Fruit fly (Drosophila melanogaster): Measurements from ENCODE around the gene Xe7.

Xe7 gene

DNA sequence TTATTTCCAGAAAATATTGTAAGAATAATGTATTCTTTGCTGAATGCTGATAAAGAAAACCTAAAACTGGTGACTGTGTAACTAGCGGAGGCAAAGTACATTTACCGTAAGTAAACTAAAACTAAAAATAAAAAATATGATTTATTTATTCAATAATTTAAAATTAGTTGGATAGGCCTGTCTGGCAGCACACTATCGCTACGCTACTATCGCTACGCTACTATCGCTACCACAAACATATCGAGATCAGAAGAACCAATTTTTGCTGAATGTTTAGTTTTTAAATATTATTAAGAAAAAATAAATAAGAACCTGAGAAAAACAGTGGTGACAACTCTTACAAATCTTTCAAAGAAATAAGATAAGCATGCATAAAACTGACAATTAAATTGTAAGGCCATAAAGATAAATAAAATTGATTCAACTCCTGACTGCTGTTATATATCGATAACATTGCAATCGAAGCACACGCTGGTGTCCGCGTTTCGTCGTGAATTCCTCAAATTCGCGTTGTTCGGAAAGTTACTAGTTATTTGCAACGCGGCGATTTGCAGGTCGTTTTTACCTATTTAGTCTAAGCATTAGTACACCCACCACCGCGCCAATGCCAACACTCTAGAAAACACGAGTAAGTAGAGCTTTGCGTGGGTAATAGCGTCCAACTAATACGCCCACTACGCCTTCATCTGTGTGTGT, 8.8 kb downstream of the Xe7 start, which contains the start of gene Wdr33:
Gene Wdr33 (plus strand): TSS at position 438 of the 696 bp plus-strand sequence.
- TF ChIP-seq CG8478 (optimal IDR thresholded peaks at IDR 0.05) = no peak
- no peak for TF ChIP-seq Dll (optimal IDR thresholded peaks at IDR 0.05)
- no peak for TF ChIP-seq pan (optimal IDR thresholded peaks at IDR 0.05)
- TF ChIP-seq EcR (GFP tag; optimal IDR thresholded peaks at IDR 0.05) = no peak
- no peak for TF ChIP-seq usp (GFP tag; optimal IDR thresholded peaks at IDR 0.05)
- TF ChIP-seq psq (optimal IDR thresholded peaks at IDR 0.05) = no peak

DNA sequence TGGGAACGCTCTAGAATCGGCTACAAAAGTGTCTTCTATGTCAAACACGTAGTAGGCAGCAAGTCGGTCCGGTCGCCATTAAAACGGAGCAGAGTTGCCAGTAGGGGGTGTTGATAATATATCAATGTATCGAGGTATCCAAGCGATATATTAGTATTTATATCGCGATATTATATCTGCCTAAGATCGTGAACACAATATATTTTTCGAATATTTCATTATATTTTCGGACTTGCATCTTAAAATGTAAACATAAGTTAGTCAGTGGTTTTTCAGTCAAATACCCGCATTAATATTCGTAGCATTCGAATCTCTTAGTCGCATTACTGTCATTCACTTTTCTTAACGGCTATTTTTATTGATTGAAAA, 9.3 kb downstream of the Xe7 start, which contains the start of gene CG2182:
Gene CG2182 (minus strand): TSS at position 84 of the 369 bp plus-strand sequence.
- no peak for TF ChIP-seq psq (optimal IDR thresholded peaks at IDR 0.05)

DNA sequence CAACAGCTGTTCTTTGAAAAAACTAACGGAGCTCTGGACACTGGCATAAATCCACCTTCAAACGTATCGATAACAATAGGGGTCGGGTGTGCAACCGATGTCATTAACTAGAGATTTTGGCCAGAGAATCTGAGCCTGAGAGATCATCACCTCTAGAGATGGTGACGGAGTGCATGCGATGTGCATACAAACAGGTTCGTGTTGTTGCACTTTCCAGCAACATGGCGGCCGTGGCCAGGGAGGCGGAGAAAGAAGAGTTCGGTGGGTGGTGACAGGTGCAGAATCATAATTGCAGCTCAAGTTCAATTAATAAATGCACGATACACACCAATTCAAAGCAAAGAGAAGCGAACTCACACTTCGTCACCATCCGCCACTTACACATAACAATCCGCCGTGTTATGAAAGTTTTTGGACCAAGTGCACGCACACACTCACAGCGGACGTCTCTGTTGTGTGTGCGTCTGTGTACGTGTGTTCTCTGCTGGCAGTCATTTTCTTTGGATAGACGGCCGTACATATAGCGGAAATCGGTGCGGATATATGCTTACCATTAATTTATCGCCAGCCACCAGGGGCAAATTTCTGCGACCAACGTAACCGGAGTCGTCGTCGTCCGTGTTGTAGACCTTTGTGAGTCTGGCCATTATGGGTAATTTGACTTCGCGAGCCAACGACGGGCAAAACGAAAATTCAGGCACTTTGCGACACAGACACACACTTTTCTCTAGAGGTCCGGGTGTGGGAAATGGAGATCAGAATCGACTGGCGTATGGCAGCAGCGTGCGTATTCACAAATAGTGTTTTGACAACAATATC, 9.9 kb downstream of the Xe7 start:
- TF ChIP-seq psq (optimal IDR thresholded peaks at IDR 0.05) = no peak
- no peak for TF ChIP-seq EcR (GFP tag; optimal IDR thresholded peaks at IDR 0.05)
- no peak for TF ChIP-seq CG8478 (optimal IDR thresholded peaks at IDR 0.05)
- no peak for TF ChIP-seq pan (optimal IDR thresholded peaks at IDR 0.05)
- TF ChIP-seq Dll (optimal IDR thresholded peaks at IDR 0.05) = no peak
- no peak for TF ChIP-seq usp (GFP tag; optimal IDR thresholded peaks at IDR 0.05)

DNA sequence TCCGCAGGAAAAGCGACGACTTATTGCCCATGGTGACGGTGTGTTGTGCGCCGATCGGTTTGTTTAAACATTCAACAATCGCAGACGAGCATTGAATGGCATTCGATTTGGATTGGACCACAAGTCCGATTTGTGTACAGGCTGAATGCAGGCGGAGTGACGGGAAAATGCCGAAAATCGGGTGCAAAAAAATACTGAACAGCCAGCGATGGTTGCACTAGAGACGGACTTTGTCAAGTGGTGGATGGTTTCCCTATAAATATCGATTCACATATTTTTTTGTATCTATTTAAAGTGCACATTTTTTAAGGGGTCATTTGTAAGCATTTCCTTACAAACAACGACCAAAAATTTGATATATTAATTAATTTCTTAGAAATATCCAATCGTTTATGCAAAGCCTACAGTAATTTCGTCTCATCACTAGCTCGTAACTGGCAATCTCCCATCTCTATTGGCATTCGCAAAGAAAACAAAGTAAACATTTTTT, 14.4 kb downstream of the Xe7 start, which contains the start of the genes elm and MED27:
Gene elm (minus strand): TSS at position 170 of the 490 bp plus-strand sequence.
Gene MED27 (plus strand): TSS at position 448 of the 490 bp plus-strand sequence.
- TF ChIP-seq Dll (optimal IDR thresholded peaks at IDR 0.05) (no peak), pan (optimal IDR thresholded peaks at IDR 0.05) (no peak), EcR (GFP tag; optimal IDR thresholded peaks at IDR 0.05) (no peak), CG8478 (optimal IDR thresholded peaks at IDR 0.05) (no peak), usp (GFP tag; optimal IDR thresholded peaks at IDR 0.05) (no peak), psq (optimal IDR thresholded peaks at IDR 0.05) (no peak)

DNA sequence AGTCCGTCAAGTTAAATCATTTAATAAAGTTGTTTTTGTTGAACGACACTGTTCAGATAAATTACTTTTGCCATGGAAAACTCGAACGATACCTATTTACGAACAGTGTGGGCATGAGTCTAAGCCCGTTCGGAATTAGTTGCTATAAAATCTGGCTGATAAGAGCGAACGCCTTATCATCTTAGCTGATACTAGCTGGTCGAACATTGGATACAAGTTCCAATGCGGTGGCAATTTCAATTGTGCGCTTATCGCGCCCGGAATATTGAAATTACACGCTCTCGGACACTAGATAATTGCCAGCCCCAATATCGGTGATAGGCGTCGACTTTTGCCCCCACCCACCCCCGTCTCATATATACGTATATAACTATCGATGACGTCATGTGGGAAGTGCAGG, 15.2 kb downstream of the Xe7 start:
- TF ChIP-seq usp (GFP tag; optimal IDR thresholded peaks at IDR 0.05) = no peak
- TF ChIP-seq psq (optimal IDR thresholded peaks at IDR 0.05) = no peak
- no peak for TF ChIP-seq EcR (GFP tag; optimal IDR thresholded peaks at IDR 0.05)
- no peak for TF ChIP-seq CG8478 (optimal IDR thresholded peaks at IDR 0.05)

DNA sequence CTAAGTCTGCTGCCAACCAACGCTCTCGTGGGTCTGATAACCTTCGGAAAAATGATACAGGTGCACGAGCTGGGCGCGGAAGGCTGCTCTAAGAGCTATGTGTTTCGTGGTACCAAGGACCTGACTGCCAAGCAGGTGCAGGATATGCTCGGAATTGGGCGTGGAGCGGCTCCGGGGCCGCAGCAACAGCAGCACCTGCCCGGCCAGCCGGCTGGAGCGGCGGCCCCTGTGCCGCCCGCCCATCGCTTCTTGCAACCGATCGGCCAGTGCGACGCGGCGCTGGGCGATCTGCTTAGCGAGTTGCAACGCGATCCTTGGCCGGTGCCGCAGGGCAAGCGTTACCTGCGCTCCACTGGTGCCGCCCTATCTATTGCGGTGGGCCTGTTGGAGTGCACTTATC, 19.2 kb downstream of the Xe7 start:
- TF ChIP-seq CG8478 (optimal IDR thresholded peaks at IDR 0.05) (no peak), pan (optimal IDR thresholded peaks at IDR 0.05) (no peak), usp (GFP tag; optimal IDR thresholded peaks at IDR 0.05) (no peak), Dll (optimal IDR thresholded peaks at IDR 0.05) (no peak), EcR (GFP tag; optimal IDR thresholded peaks at IDR 0.05) (no peak), psq (optimal IDR thresholded peaks at IDR 0.05) (no peak)

DNA sequence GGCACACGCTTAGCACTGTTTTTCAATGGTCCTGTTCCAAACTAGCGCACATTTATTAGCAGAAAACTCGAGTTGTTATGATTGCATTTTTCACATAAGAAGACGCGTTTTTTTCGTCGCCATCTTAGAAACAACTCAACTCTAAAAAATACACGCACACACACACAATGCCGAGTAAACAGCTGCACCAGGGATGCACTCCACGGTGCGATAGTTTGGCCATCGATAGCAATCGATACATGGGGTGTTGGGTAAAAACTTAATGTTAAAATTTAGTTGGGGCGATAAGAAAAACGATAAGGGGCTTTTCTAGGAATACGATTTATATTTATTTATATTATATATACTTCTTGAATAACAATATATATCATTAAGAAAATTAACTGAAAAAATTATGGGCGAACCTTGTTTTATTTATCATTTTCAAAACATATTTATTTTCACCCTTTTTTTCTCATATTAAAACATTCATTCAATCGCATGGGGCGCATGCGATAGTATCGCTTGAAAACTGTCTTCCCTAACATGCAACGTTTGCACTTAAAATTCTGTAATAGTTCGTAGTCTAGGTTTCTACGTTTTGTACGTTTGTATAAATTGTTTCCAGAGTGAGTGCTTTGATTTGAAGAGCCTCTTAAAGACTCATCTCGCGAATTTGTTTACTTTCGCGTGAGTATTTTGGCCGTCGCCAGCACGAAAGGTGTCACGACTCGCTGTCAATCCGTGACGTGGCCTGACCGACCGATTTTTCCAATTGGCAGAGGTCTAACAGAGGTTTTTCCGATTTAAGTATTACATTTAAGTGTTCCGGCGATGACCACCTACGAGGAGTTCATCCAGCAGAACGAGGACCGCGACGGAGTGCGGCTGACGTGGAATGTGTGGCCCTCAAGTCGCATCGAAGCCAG, 20.3 kb downstream of the Xe7 start, which contains the start of the genes MTA1-like and Sec23:
Gene MTA1-like (minus strand): TSS at position 170 of the 908 bp plus-strand sequence.
Gene Sec23 (plus strand): TSS at position 497 of the 908 bp plus-strand sequence.
- TF ChIP-seq usp (GFP tag; optimal IDR thresholded peaks at IDR 0.05) (no peak), CG8478 (optimal IDR thresholded peaks at IDR 0.05) (no peak), psq (optimal IDR thresholded peaks at IDR 0.05) (no peak), Dll (optimal IDR thresholded peaks at IDR 0.05) (no peak), EcR (GFP tag; optimal IDR thresholded peaks at IDR 0.05) (no peak), pan (optimal IDR thresholded peaks at IDR 0.05) (no peak)

DNA sequence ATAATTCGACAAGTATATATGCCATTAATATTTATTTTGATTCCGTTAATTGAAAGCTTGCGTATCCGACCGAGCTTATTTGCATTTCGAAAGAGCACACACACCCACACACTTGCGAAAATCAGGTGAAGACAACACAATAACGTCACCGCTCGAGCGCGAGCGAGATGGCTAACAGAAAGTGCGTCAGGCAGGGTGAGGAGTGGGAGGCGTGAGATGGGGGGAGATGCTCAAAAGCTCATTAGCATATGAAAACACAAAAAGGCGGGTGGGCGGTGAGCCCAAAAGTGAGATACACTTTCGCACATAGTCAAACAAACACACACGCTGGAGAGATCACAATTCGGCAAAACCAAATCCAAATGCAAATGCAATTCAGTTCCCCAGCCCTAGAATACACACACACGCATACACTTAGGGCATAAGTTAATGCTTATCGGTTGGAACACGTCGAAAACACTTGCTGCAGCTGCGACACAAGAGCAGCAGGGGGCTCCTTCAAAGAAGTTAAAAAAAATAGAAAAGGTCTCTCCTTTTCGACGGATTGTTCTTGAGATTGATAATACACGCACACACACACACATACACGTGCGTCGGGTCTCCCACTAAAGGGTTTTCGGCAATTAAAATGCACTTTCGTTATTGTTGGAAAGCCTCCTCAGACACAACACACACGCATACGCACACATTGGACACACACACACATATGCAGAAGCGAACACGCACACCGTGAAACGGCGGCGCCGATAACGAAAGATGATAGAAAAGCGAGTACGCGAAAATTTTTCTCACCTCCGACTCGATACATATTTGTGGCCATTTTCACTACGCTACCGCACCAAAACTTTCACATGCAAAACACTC, 21.2 kb downstream of the Xe7 start:
- no peak for TF ChIP-seq psq (optimal IDR thresholded peaks at IDR 0.05)
- no peak for TF ChIP-seq pan (optimal IDR thresholded peaks at IDR 0.05)
- no peak for TF ChIP-seq Dll (optimal IDR thresholded peaks at IDR 0.05)
- no peak for TF ChIP-seq usp (GFP tag; optimal IDR thresholded peaks at IDR 0.05)
- TF ChIP-seq EcR (GFP tag; optimal IDR thresholded peaks at IDR 0.05) = no peak
- TF ChIP-seq CG8478 (optimal IDR thresholded peaks at IDR 0.05) = no peak

DNA sequence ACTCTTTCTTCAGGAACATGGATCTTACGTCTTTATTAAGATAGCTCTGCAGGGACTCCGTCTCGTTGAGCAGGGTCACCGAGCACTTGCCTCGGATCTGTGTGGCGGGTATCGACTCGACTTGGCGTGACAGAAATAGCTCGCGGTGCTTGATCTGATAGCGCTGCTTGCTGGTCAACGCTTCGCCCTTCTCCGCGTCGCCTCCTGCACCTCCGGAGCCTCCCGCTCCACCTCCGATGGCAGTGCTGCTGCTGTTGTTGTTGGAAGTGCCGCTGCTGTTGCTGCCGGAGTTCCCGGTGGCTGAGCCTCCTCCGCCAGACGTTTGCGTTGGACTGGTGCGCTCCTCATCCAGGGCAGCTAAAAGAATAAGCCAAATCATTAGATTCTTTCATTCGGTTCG, 25.7 kb downstream of the Xe7 start:
- no peak for TF ChIP-seq pan (optimal IDR thresholded peaks at IDR 0.05)
- TF ChIP-seq psq (optimal IDR thresholded peaks at IDR 0.05) = no peak

DNA sequence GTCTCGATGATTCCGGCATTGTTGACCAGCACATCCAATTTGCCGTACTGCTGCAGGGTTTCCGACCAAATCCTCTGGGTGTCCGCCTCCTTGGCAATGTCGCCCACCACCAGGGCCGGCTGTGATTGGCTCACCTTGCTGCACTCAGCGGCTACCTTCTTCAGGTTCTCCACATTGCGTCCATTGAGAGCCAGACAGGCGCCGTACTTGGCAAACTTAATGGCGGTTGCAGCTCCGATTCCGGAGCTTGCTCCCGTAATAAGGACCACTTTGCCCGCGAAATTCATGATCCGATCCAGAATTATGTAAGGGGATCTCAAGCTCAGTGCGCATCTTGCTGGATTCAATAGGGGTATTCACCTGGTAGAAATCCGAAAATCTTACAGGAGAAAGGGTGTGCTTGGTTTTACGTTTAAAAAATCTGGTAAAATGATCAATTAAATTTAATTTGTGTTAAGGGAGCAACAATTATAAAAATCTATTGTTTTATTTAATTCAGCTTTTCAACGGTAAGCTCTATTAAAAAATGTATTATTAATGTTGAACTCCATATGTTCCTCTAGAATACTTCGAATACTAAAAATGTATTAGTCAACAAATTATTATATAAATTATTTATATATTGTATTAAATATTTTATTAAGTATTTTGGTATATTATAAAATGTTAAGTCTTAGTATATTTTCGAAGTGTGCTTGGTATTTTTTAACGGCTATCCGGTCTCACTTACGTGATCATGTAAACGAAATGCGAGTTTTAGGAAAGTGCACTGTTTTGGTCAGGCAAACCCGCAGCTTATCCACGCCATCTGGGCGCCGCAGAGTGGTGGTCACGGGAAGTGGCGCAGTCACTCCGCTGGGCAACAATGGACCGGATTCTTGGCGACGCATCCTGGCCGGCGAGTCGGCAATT, 32.4 kb downstream of the Xe7 start, which contains the start of the genes CG31548 and CG12170:
Gene CG31548 (minus strand): TSS at position 334 of the 912 bp plus-strand sequence.
Gene CG12170 (plus strand): TSS at position 716 of the 912 bp plus-strand sequence.
- TF ChIP-seq CG8478 (optimal IDR thresholded peaks at IDR 0.05) (no peak), pan (optimal IDR thresholded peaks at IDR 0.05) (no peak), usp (GFP tag; optimal IDR thresholded peaks at IDR 0.05) (no peak), EcR (GFP tag; optimal IDR thresholded peaks at IDR 0.05) (no peak), psq (optimal IDR thresholded peaks at IDR 0.05) (no peak), Dll (optimal IDR thresholded peaks at IDR 0.05) (no peak)

Measured in whole organism.